Worm (Caenorhabditis elegans): ENCODE data around the gene clh-2.

clh-2 gene

ce11 chrII:11333846-11334638, 17.7 kb upstream of the clh-2 start:
- no peak for TF ChIP-seq mep-1 (tag; optimal IDR thresholded peaks at IDR 0.05)
- no peak for TF ChIP-seq cnd-1 (tag; optimal IDR thresholded peaks at IDR 0.05)
- no peak for TF ChIP-seq pha-4 (tag; optimal IDR thresholded peaks at IDR 0.05)
- TF ChIP-seq nhr-237 (tag; optimal IDR thresholded peaks at IDR 0.05), result no peak
- TF ChIP-seq ceh-83 (GFP tag; optimal IDR thresholded peaks at IDR 0.05), result no peak
- no peak for TF ChIP-seq elt-3 (tag; optimal IDR thresholded peaks at IDR 0.05)

ce11 chrII:11335670-11336069, 16.0 kb upstream of the clh-2 start:
- TF ChIP-seq ces-1 (GFP tag; optimal IDR thresholded peaks at IDR 0.05) (peak; percentile 96), ceh-39 (tag; optimal IDR thresholded peaks at IDR 0.05) (no peak), drap-1 (GFP tag; optimal IDR thresholded peaks at IDR 0.05) (no peak)

DNA sequence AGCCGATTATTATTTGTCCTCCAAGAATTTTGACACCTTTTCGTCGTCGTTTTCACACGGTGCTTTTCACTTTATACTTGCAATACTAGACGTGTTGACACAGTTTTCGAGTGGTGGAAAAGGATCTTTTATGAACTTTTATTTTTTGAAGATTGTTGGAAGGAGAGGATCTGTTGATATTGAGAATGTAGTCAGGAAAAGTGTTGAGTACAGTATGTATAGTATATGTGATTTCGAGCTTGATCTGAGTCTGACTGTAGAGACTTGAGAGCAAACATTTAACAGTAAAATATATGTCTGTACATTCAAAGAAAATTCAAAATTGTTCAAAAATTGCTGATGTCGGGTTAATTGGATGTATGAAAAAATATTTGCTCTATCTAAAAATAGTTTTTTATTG, 15.5 kb upstream of the clh-2 start:
- TF ChIP-seq nhr-237 (tag; optimal IDR thresholded peaks at IDR 0.05) (no peak), lsy-2 (tag; optimal IDR thresholded peaks at IDR 0.05) (no peak), unc-120 (tag; optimal IDR thresholded peaks at IDR 0.05; ENCODE audit: poor library complexity, severe bottlenecking) (no peak), nhr-76 (tag; optimal IDR thresholded peaks at IDR 0.05) (no peak), unc-62 (GFP tag; optimal IDR thresholded peaks at IDR 0.05) (no peak)

ce11 chrII:11336640-11337241, 15.0 kb upstream of the clh-2 start:
- TF ChIP-seq ztf-11 (tag; optimal IDR thresholded peaks at IDR 0.05) (no peak), lin-13 (tag; optimal IDR thresholded peaks at IDR 0.05) (no peak), nhr-28 (tag; optimal IDR thresholded peaks at IDR 0.05) (no peak), elt-1 (tag; optimal IDR thresholded peaks at IDR 0.05; ENCODE audit: borderline replicate concordance, insufficient read depth) (no peak), ceh-83 (GFP tag; optimal IDR thresholded peaks at IDR 0.05) (no peak), mls-2 (tag; optimal IDR thresholded peaks at IDR 0.05) (no peak), tbx-8 (GFP tag; optimal IDR thresholded peaks at IDR 0.05) (no peak), nhr-76 (tag; optimal IDR thresholded peaks at IDR 0.05) (no peak), M03D4.4 (tag; optimal IDR thresholded peaks at IDR 0.05) (no peak)

DNA sequence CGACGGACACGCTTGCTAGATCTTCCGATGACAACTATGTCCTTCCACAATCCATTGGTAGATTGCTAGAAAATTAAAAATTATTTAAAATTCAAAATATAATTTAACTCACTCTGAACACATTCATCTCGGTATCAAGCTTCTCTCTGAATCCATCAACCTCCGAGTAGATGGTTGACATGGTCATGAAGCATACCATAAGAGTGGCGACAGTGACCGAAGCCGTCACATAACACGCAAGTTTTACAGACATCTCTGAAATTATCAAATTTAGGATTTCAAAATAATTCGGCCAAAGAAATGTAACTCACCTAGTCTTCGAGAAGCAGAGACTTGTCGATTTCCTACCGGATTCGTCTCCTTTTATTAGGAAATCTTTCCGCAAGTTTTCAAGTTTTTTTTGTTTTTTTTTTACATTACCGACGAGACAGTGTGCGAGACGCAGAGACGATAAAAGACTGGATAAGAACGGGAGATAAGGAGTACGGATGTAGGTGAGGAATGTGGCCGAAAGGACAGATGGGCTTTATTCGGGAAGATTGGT, 14.1 kb upstream of the clh-2 start, which contains the start of gene sqt-1:
Gene sqt-1, minus strand, starts transcription at position 341 of the 544 bp plus-strand sequence.
- TF ChIP-seq tbx-8 (GFP tag; optimal IDR thresholded peaks at IDR 0.05) (no peak), snpc-4 (tag; optimal IDR thresholded peaks at IDR 0.05) (no peak), ceh-83 (GFP tag; optimal IDR thresholded peaks at IDR 0.05) (no peak), blmp-1 (tag; optimal IDR thresholded peaks at IDR 0.05) (no peak), zip-8 (tag; optimal IDR thresholded peaks at IDR 0.05) (no peak), lin-13 (tag; optimal IDR thresholded peaks at IDR 0.05) (no peak), nhr-76 (tag; optimal IDR thresholded peaks at IDR 0.05) (no peak), unc-39 (tag; optimal IDR thresholded peaks at IDR 0.05) (no peak), elt-3 (tag; optimal IDR thresholded peaks at IDR 0.05) (no peak), ceh-43 (GFP tag; optimal IDR thresholded peaks at IDR 0.05) (no peak), unc-120 (tag; optimal IDR thresholded peaks at IDR 0.05; ENCODE audit: poor library complexity, severe bottlenecking) (no peak), ham-2 (GFP tag; optimal IDR thresholded peaks at IDR 0.05) (no peak), unc-62 (GFP tag; optimal IDR thresholded peaks at IDR 0.05) (no peak), pha-4 (tag; optimal IDR thresholded peaks at IDR 0.05) (no peak), sem-2 (GFP tag; optimal IDR thresholded peaks at IDR 0.05) (no peak)

ce11 chrII:11339507-11339906, 12.2 kb upstream of the clh-2 start, which contains the start of gene rmd-3:
rmd-3 (minus strand) TSS chrII:11339607.
- no peak for TF ChIP-seq tbx-8 (GFP tag; optimal IDR thresholded peaks at IDR 0.05)
- TF ChIP-seq pha-4 (tag; optimal IDR thresholded peaks at IDR 0.05), result no peak
- TF ChIP-seq elt-3 (tag; optimal IDR thresholded peaks at IDR 0.05), result no peak
- TF ChIP-seq snpc-4 (tag; optimal IDR thresholded peaks at IDR 0.05), result no peak
- no peak for TF ChIP-seq unc-39 (tag; optimal IDR thresholded peaks at IDR 0.05)
- no peak for TF ChIP-seq M03D4.4 (tag; optimal IDR thresholded peaks at IDR 0.05)
- TF ChIP-seq ztf-11 (tag; optimal IDR thresholded peaks at IDR 0.05), result no peak
- no peak for TF ChIP-seq nhr-12 (tag; optimal IDR thresholded peaks at IDR 0.05)
- no peak for TF ChIP-seq lsy-2 (tag; optimal IDR thresholded peaks at IDR 0.05)

All from whole organism, mixed stage, embryonic.